Fruit fly (Drosophila melanogaster) whole organism, embryonic: ENCODE measurements around the gene CG33111.

ENCODE experiments used
- Adf1 ChIP-seq: fragments of 200-800 bp; sonication (Bioruptor generic); IDR thresholded peaks from 2 replicates; pipeline ENCODE4 v1.3.6; 2022; ENCODE audit warnings: missing biosample characterization, missing genetic modification characterization
- BtbVII ChIP-seq: fragments of 200-800 bp; sonication (Bioruptor generic); optimal IDR thresholded peaks from 3 replicates; lab custom pipeline; 2017; ENCODE audit warnings: missing biosample characterization, mild to moderate bottlenecking, missing genetic modification characterization
- CG10147 ChIP-seq: fragments of 200-800 bp; sonication (Bioruptor generic); optimal IDR thresholded peaks from 2 replicates; lab custom pipeline; 2019; ENCODE audit warnings: missing biosample characterization, mild to moderate bottlenecking, missing genetic modification characterization, moderate library complexity
- CG10267 ChIP-seq: fragments of 200-800 bp; sonication (Bioruptor generic); optimal IDR thresholded peaks from 2 replicates; lab custom pipeline; 2018; ENCODE audit warnings: missing biosample characterization, mild to moderate bottlenecking, missing genetic modification characterization, moderate library complexity
- CG10431 ChIP-seq: fragments of 200-800 bp; sonication (Bioruptor generic); optimal IDR thresholded peaks from 3 replicates; lab custom pipeline; 2018; ENCODE audit warnings: missing biosample characterization, mild to moderate bottlenecking, missing genetic modification characterization
- CG12391 ChIP-seq: fragments of 200-800 bp; sonication (Bioruptor generic); optimal IDR thresholded peaks from 3 replicates; lab custom pipeline; 2018; ENCODE audit warnings: missing biosample characterization, mild to moderate bottlenecking, missing genetic modification characterization, moderate library complexity
- CG13424 ChIP-seq: fragments of 200-800 bp; sonication (Bioruptor generic); optimal IDR thresholded peaks from 2 replicates; lab custom pipeline; 2019; ENCODE audit warnings: missing biosample characterization, mild to moderate bottlenecking, missing genetic modification characterization, moderate library complexity
- CG14965 ChIP-seq: fragments of 200-800 bp; sonication (Bioruptor generic); optimal IDR thresholded peaks from 2 replicates; lab custom pipeline; 2016; ENCODE audit warnings: missing biosample characterization, missing genetic modification characterization, borderline replicate concordance
- CG17912 ChIP-seq: fragments of 200-800 bp; sonication (Bioruptor generic); optimal IDR thresholded peaks from 2 replicates; lab custom pipeline; 2018; ENCODE audit warnings: missing biosample characterization, mild to moderate bottlenecking, missing genetic modification characterization
- CG18476 ChIP-seq: fragments of 200-800 bp; sonication (Bioruptor generic); optimal IDR thresholded peaks from 2 replicates; lab custom pipeline; 2016; ENCODE audit warnings: missing biosample characterization, mild to moderate bottlenecking, missing genetic modification characterization
- CG2202 ChIP-seq: fragments of 200-800 bp; sonication (Bioruptor generic); optimal IDR thresholded peaks from 2 replicates; lab custom pipeline; 2018; ENCODE audit warnings: missing biosample characterization, mild to moderate bottlenecking, missing genetic modification characterization
- CG3838 ChIP-seq: fragments of 200-800 bp; sonication (Bioruptor generic); optimal IDR thresholded peaks from 3 replicates; lab custom pipeline; 2016; ENCODE audit warnings: missing biosample characterization, missing genetic modification characterization
- CG4282 ChIP-seq: fragments of 200-800 bp; sonication (Bioruptor generic); optimal IDR thresholded peaks from 2 replicates; lab custom pipeline; 2016; ENCODE audit warnings: missing biosample characterization, missing genetic modification characterization
- CG4424 ChIP-seq: fragments of 200-800 bp; sonication (Bioruptor generic); optimal IDR thresholded peaks from 3 replicates; lab custom pipeline; 2016; ENCODE audit warnings: missing biosample characterization, missing genetic modification characterization
- CG4730 ChIP-seq: fragments of 200-800 bp; sonication (Bioruptor generic); IDR thresholded peaks from 2 replicates; pipeline ENCODE4 v1.3.6; 2022; ENCODE audit warnings: missing biosample characterization, missing genetic modification characterization
- CG5180 ChIP-seq: fragments of 200-800 bp; sonication (Bioruptor generic); optimal IDR thresholded peaks from 3 replicates; lab custom pipeline; 2017; ENCODE audit warnings: missing biosample characterization, missing genetic modification characterization, mild to moderate bottlenecking, moderate library complexity, missing genetic modification reagents
- CG8089 ChIP-seq: fragments of 200-800 bp; sonication (Bioruptor generic); optimal IDR thresholded peaks from 3 replicates; lab custom pipeline; 2016; ENCODE audit warnings: missing biosample characterization, missing genetic modification characterization
- CG8359 ChIP-seq: fragments of 200-800 bp; sonication (Bioruptor generic); optimal IDR thresholded peaks from 2 replicates; lab custom pipeline; 2017; ENCODE audit warnings: missing biosample characterization, mild to moderate bottlenecking, missing genetic modification characterization, borderline replicate concordance
- CG8388 ChIP-seq: fragments of 200-800 bp; sonication (Bioruptor generic); optimal IDR thresholded peaks from 2 replicates; lab custom pipeline; 2019; ENCODE audit warnings: missing biosample characterization, mild to moderate bottlenecking, missing genetic modification characterization, moderate library complexity
- CHES-1-like ChIP-seq: fragments of 200-800 bp; sonication (Bioruptor generic); optimal IDR thresholded peaks from 2 replicates; lab custom pipeline; 2016; ENCODE audit warnings: missing biosample characterization, missing genetic modification characterization
- D ChIP-seq, 2 experiments: fragments of 200-800 bp in 1 of 2; fragments of >200 bp in 1 of 2; sonication (Bioruptor generic) in 1 of 2; optimal IDR thresholded peaks; 2 replicates in 1 of 2; 3 replicates in 1 of 2; lab custom pipeline; 2017; ENCODE audit warnings: mild to moderate bottlenecking in 1 of 2, missing biosample characterization in 1 of 2, missing genetic modification characterization in 1 of 2, missing genetic modification reagents in 1 of 2
- Drgx ChIP-seq: fragments of 200-800 bp; sonication (Bioruptor generic); IDR thresholded peaks from 2 replicates; pipeline ENCODE4 v1.3.6; 2022; ENCODE audit warnings: missing biosample characterization, missing genetic modification characterization
- Fer3 ChIP-seq: fragments of 200-800 bp; sonication (Bioruptor generic); optimal IDR thresholded peaks from 2 replicates; lab custom pipeline; 2018; ENCODE audit warnings: missing biosample characterization, mild to moderate bottlenecking, missing genetic modification characterization, moderate library complexity
- HLH3B ChIP-seq: fragments of 200-800 bp; sonication (Bioruptor generic); IDR thresholded peaks from 2 replicates; pipeline ENCODE4 v1.3.6; 2022; ENCODE audit warnings: missing biosample characterization, missing genetic modification characterization
- Neu2 ChIP-seq: fragments of 200-800 bp; sonication (Bioruptor generic); optimal IDR thresholded peaks from 3 replicates; lab custom pipeline; 2016; ENCODE audit warnings: missing biosample characterization, missing genetic modification characterization, borderline replicate concordance
- PHDP ChIP-seq: fragments of 200-800 bp; sonication (Bioruptor generic); optimal IDR thresholded peaks from 3 replicates; lab custom pipeline; 2018; ENCODE audit warnings: missing biosample characterization, mild to moderate bottlenecking, missing genetic modification characterization, moderate library complexity
- Pdp1 ChIP-seq, 2 experiments: fragments of 200-800 bp; sonication (Bioruptor generic); optimal IDR thresholded peaks; 3 replicates each; lab custom pipeline; 2016; ENCODE audit warnings: missing biosample characterization in 2 of 2, missing genetic modification characterization in 2 of 2, mild to moderate bottlenecking in 1 of 2, moderate library complexity in 1 of 2
- Ssrp ChIP-seq: fragments of 200-800 bp; sonication (Bioruptor generic); optimal IDR thresholded peaks from 2 replicates; lab custom pipeline; 2018; ENCODE audit warnings: missing biosample characterization, mild to moderate bottlenecking, missing genetic modification characterization, moderate library complexity
- Tbp ChIP-seq: fragments of >200 bp; optimal IDR thresholded peaks from 2 replicates; lab custom pipeline; 2018; ENCODE audit warnings: missing biosample characterization, missing genetic modification characterization
- Xrp1 ChIP-seq: fragments of 200-800 bp; sonication (Bioruptor generic); IDR thresholded peaks from 2 replicates; pipeline ENCODE4 v1.3.6; 2022; ENCODE audit warnings: missing biosample characterization, missing genetic modification characterization
- amos ChIP-seq: fragments of 200-800 bp; sonication (Bioruptor generic); IDR thresholded peaks from 2 replicates; pipeline ENCODE4 v1.3.6; 2022; ENCODE audit warnings: missing biosample characterization, missing genetic modification characterization; ENCODE audit not compliant: partially characterized antibody
- bcd ChIP-seq: fragments of 200-800 bp; sonication (Bioruptor generic); optimal IDR thresholded peaks from 2 replicates; lab custom pipeline; 2017; ENCODE audit warnings: missing biosample characterization, mild to moderate bottlenecking, missing genetic modification characterization
- bigmax ChIP-seq: fragments of 200-800 bp; sonication (Bioruptor generic); optimal IDR thresholded peaks from 2 replicates; lab custom pipeline; 2018; ENCODE audit warnings: missing biosample characterization, mild to moderate bottlenecking, missing genetic modification characterization
- bsh ChIP-seq, 2 experiments: fragments of 200-800 bp; sonication (Bioruptor generic); optimal IDR thresholded peaks; 2 replicates each; lab custom pipeline; 2017 to 2018; ENCODE audit warnings: mild to moderate bottlenecking in 2 of 2, missing biosample characterization in 2 of 2, missing genetic modification characterization in 2 of 2, moderate library complexity in 1 of 2
- chif ChIP-seq, 2 experiments: fragments of 200-800 bp; sonication (Bioruptor generic); optimal IDR thresholded peaks; 3 replicates each; lab custom pipeline; 2016; ENCODE audit warnings: missing biosample characterization in 2 of 2, missing genetic modification characterization in 2 of 2
- ci ChIP-seq: fragments of 200-800 bp; sonication (Bioruptor generic); IDR thresholded peaks from 3 replicates; pipeline ENCODE4 v1.3.6; 2022; ENCODE audit warnings: missing biosample characterization, missing genetic modification characterization
- dan ChIP-seq: fragments of 200-800 bp; sonication (Bioruptor generic); IDR thresholded peaks from 2 replicates; pipeline ENCODE4 v1.3.6; 2022; ENCODE audit warnings: missing biosample characterization, missing genetic modification characterization
- exex ChIP-seq: fragments of 200-800 bp; sonication (Bioruptor generic); optimal IDR thresholded peaks from 4 replicates; lab custom pipeline; 2018; ENCODE audit warnings: missing biosample characterization, mild to moderate bottlenecking, missing genetic modification characterization, moderate library complexity
- gcm2 ChIP-seq: fragments of 200-800 bp; sonication (Bioruptor generic); optimal IDR thresholded peaks from 2 replicates; lab custom pipeline; 2016; ENCODE audit warnings: missing biosample characterization, missing genetic modification characterization
- hb ChIP-seq: fragments of 200-800 bp; sonication (Bioruptor generic); IDR thresholded peaks from 3 replicates; pipeline ENCODE4 v1.3.6; 2022; ENCODE audit warnings: missing biosample characterization, missing genetic modification characterization; ENCODE audit not compliant: partially characterized antibody
- prd ChIP-seq, 3 experiments: fragments of >200 bp in 2 of 3; fragments of 200-800 bp in 1 of 3; sonication (Bioruptor generic) in 1 of 3; optimal IDR thresholded peaks in 2 of 3; IDR thresholded peaks in 1 of 3; 2 replicates in 2 of 3; 3 replicates in 1 of 3; pipeline versions ENCODE4 v1.3.6 to Lab custom; 2017 to 2022; ENCODE audit warnings: missing biosample characterization in 1 of 3, missing genetic modification characterization in 1 of 3
- psq ChIP-seq: fragments of 200-800 bp; sonication (Bioruptor generic); optimal IDR thresholded peaks from 2 replicates; lab custom pipeline; 2017; ENCODE audit warnings: missing biosample characterization, missing genetic modification characterization
- repo ChIP-seq: fragments of 200-800 bp; sonication (Bioruptor generic); optimal IDR thresholded peaks from 2 replicates; lab custom pipeline; 2016; ENCODE audit warnings: missing biosample characterization, missing genetic modification characterization
- shn ChIP-seq: fragments of 200-800 bp; sonication (Bioruptor generic); optimal IDR thresholded peaks from 3 replicates; lab custom pipeline; 2016; ENCODE audit warnings: missing biosample characterization, missing genetic modification characterization
- slp2 ChIP-seq: fragments of 200-800 bp; sonication (Bioruptor generic); optimal IDR thresholded peaks from 2 replicates; lab custom pipeline; 2016; ENCODE audit warnings: missing biosample characterization, missing genetic modification characterization
- ttk ChIP-seq: fragments of 200-800 bp; sonication (Bioruptor generic); IDR thresholded peaks from 2 replicates; pipeline ENCODE4 v2.1.2; 2022; ENCODE audit warnings: missing biosample characterization, missing genetic modification characterization
- wek ChIP-seq: fragments of 200-800 bp; sonication (Bioruptor generic); optimal IDR thresholded peaks from 3 replicates; lab custom pipeline; 2018; ENCODE audit warnings: missing biosample characterization, mild to moderate bottlenecking, missing genetic modification characterization, moderate library complexity

CG33111 gene

DNA sequence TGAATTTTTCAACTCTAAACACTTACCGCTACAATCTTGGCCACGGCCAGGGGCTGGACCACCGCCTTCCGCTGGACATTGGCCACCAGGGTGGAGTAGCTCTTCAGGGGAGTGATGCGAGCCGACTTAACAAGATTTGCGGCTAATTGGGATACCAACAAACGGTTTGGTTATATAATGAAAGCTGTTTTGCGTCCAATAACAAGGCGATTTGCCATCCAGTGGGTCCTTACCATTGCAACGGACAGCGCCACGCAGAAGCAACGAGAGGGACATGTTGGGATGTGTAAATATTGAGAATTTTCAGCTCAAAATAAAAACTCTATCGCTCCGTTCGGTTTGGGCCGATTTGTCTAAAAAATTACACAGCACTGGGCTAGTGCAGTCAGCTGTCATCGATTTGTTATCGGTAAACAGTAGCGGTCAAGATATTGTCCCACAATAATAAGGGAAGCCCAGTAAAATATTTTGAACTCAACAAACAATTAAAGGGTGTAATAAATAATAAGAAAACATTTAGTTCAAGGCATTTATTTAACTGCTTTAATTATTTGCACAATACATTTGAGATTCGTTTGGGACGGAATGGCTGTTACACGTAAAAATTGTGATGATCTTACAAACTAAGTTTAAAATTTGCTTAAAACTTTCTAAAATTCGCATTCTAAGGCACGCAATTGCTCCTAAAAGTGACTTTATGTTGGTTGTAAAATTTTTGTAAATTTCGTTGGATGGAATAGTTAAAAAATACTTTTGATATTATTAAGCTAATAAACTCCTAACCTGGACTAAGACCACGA, 58.6 kb downstream of the CG33111 start, which contains the start of gene SdhD (continued):
- TF ChIP-seq wek (GFP tag; lab: Kevin White, UChicago) (peak; percentile 27), CG17912 (no peak), CG14965 (GFP tag; lab: Kevin White, UChicago) (no peak), CHES-1-like (GFP tag; lab: Kevin White, UChicago) (no peak), CG10431 (GFP tag; lab: Kevin White, UChicago) (no peak), shn (GFP tag; lab: Kevin White, UChicago) (peak; percentile 0), CG2202 (no peak), Ssrp (no peak), CG5180 (GFP tag; lab: Kevin White, UChicago) (no peak), gcm2 (GFP tag; lab: Kevin White, UChicago) (no peak), Adf1 (GFP tag; lab: Robert Waterston, UW) (no peak), bsh (GFP tag; optimal IDR thresholded peaks at IDR 0.05; lab: Kevin White, UChicago) (no peak), Drgx (no peak), CG13424 (tag; lab: Kevin White, UChicago) (no peak), Xrp1 (no peak), CG8359 (no peak), PHDP (tag; lab: Kevin White, UChicago) (peak; percentile 22), ci (GFP tag; lab: Robert Waterston, UW) (peak; percentile 50; the same call in 1 of the 3 replicates), CG8388 (GFP tag; lab: Kevin White, UChicago) (no peak), CG10147 (GFP tag; lab: Kevin White, UChicago) (no peak), slp2 (GFP tag; lab: Kevin White, UChicago) (no peak), CG18476 (no peak), amos (GFP tag; lab: Robert Waterston, UW) (peak; percentile 58; the same call in 1 of the 2 replicates), HLH3B (no peak), chif (GFP tag; optimal IDR thresholded peaks at IDR 0.05; lab: Kevin White, UChicago) (no peak), bigmax (GFP tag; lab: Kevin White, UChicago) (no peak), bcd (GFP tag; lab: Kevin White, UChicago) (no peak), hb (GFP tag; lab: Robert Waterston, UW) (no peak), repo (GFP tag; lab: Kevin White, UChicago) (peak; percentile 21), D (optimal IDR thresholded peaks at IDR 0.05; lab: Kevin White, UChicago) (no peak), D (GFP tag; optimal IDR thresholded peaks at IDR 0.05; lab: Kevin White, UChicago) (no peak), exex (tag; lab: Kevin White, UChicago) (peak; percentile 27), CG4730 (no peak), prd (optimal IDR thresholded peaks at IDR 0.05; lab: Kevin White, UChicago) (no peak), prd (GFP tag; IDR thresholded peaks at IDR 0.05; lab: Robert Waterston, UW) (no peak), Pdp1 (GFP tag; optimal IDR thresholded peaks at IDR 0.05; lab: Kevin White, UChicago) (peak; percentile 15 to 98), Fer3 (tag; lab: Kevin White, UChicago) (no peak), CG4282 (GFP tag; lab: Kevin White, UChicago) (no peak), dan (GFP tag; lab: Robert Waterston, UW) (no peak), Tbp (GFP tag; lab: Kevin White, UChicago) (no peak), CG4424 (GFP tag; lab: Kevin White, UChicago) (no peak), CG8089 (GFP tag; lab: Kevin White, UChicago) (no peak), CG10267 (tag; lab: Kevin White, UChicago) (peak; percentile 92), psq (GFP tag; lab: Kevin White, UChicago) (no peak), BtbVII (no peak), ttk (GFP tag; lab: Robert Waterston, UW) (no peak), CG12391 (tag; lab: Kevin White, UChicago) (peak; percentile 14), Neu2 (GFP tag; lab: Kevin White, UChicago) (peak; percentile 66), CG3838 (GFP tag; lab: Kevin White, UChicago) (no peak)
